Fruit fly (Drosophila melanogaster) whole organism, embryonic: Measurements from ENCODE around the gene Tlk.

Experiments
- Asciz ChIP-seq: fragments of 200-800 bp; sonication (Bioruptor generic); optimal IDR thresholded peaks from 2 replicates; lab custom pipeline; 2017; ENCODE audit warnings: missing biosample characterization, mild to moderate bottlenecking, missing genetic modification characterization, missing genetic modification reagents
- CG11398 ChIP-seq: fragments of 200-800 bp; sonication (Bioruptor generic); optimal IDR thresholded peaks from 2 replicates; lab custom pipeline; 2016; ENCODE audit warnings: missing biosample characterization, missing genetic modification characterization
- CG11723 ChIP-seq: fragments of 200-800 bp; sonication (Bioruptor generic); optimal IDR thresholded peaks from 2 replicates; lab custom pipeline; 2017; ENCODE audit warnings: missing biosample characterization, mild to moderate bottlenecking, missing genetic modification characterization
- CG1233 ChIP-seq: fragments of 200-800 bp; sonication (Bioruptor generic); optimal IDR thresholded peaks from 4 replicates; lab custom pipeline; 2018; ENCODE audit warnings: missing biosample characterization, mild to moderate bottlenecking, missing genetic modification characterization
- CG12659 ChIP-seq: fragments of 200-800 bp; sonication (Bioruptor generic); optimal IDR thresholded peaks from 3 replicates; lab custom pipeline; 2017; ENCODE audit warnings: mild to moderate bottlenecking, missing biosample characterization, missing genetic modification reagents, missing genetic modification characterization
- CG13296 ChIP-seq: fragments of 200-800 bp; sonication (Bioruptor generic); optimal IDR thresholded peaks from 3 replicates; lab custom pipeline; 2018; ENCODE audit warnings: missing biosample characterization, mild to moderate bottlenecking, missing genetic modification characterization
- CG17186 ChIP-seq: fragments of 200-800 bp; sonication (Bioruptor generic); optimal IDR thresholded peaks from 3 replicates; lab custom pipeline; 2017; ENCODE audit warnings: missing biosample characterization, missing genetic modification reagents, missing genetic modification characterization
- CG17912 ChIP-seq: fragments of 200-800 bp; sonication (Bioruptor generic); optimal IDR thresholded peaks from 2 replicates; lab custom pipeline; 2018; ENCODE audit warnings: missing biosample characterization, mild to moderate bottlenecking, missing genetic modification characterization
- CG18011 ChIP-seq: fragments of 200-800 bp; sonication (Bioruptor generic); optimal IDR thresholded peaks from 2 replicates; lab custom pipeline; 2017; ENCODE audit warnings: missing biosample characterization, missing genetic modification characterization, mild to moderate bottlenecking, moderate library complexity, missing genotype
- CG2712 ChIP-seq: fragments of 200-800 bp; optimal IDR thresholded peaks from 3 replicates; lab custom pipeline; 2019; ENCODE audit warnings: missing biosample characterization, mild to moderate bottlenecking, missing genetic modification characterization, moderate library complexity
- CG30020 ChIP-seq: fragments of 200-800 bp; optimal IDR thresholded peaks from 2 replicates; lab custom pipeline; 2019; ENCODE audit warnings: missing biosample characterization, mild to moderate bottlenecking, missing genetic modification characterization, moderate library complexity
- CG32532 ChIP-seq: fragments of 200-800 bp; sonication (Bioruptor generic); IDR thresholded peaks from 2 replicates; pipeline ENCODE4 v1.3.6; 2022; ENCODE audit warnings: missing biosample characterization, missing genetic modification characterization
- CG34224 ChIP-seq: fragments of 200-800 bp; sonication (Bioruptor generic); IDR thresholded peaks from 3 replicates; pipeline ENCODE4 v1.3.6; 2022; ENCODE audit warnings: missing biosample characterization, missing genetic modification characterization; ENCODE audit not compliant: partially characterized antibody
- CG4328 ChIP-seq: fragments of 200-800 bp; sonication (Bioruptor generic); optimal IDR thresholded peaks from 3 replicates; lab custom pipeline; 2017; ENCODE audit warnings: missing biosample characterization, missing genetic modification reagents, missing genetic modification characterization
- CG4404 ChIP-seq: fragments of 200-800 bp; sonication (Bioruptor generic); IDR thresholded peaks from 2 replicates; pipeline ENCODE4 v1.3.6; 2022; ENCODE audit warnings: missing biosample characterization, missing genetic modification characterization
- CG4424 ChIP-seq: fragments of 200-800 bp; sonication (Bioruptor generic); optimal IDR thresholded peaks from 3 replicates; lab custom pipeline; 2016; ENCODE audit warnings: missing biosample characterization, missing genetic modification characterization
- CG4617 ChIP-seq: fragments of 200-800 bp; sonication (Bioruptor generic); optimal IDR thresholded peaks from 3 replicates; lab custom pipeline; 2016; ENCODE audit warnings: missing biosample characterization, missing genetic modification characterization, borderline replicate concordance
- CG6654 ChIP-seq: fragments of 200-800 bp; sonication (Bioruptor generic); optimal IDR thresholded peaks from 2 replicates; lab custom pipeline; 2017; ENCODE audit warnings: missing biosample characterization, mild to moderate bottlenecking, missing genetic modification characterization
- CG8290 ChIP-seq, 3 experiments: fragments of 200-800 bp; sonication (Bioruptor generic); optimal IDR thresholded peaks; 2 replicates each; lab custom pipeline; 2016 to 2019; ENCODE audit warnings: missing biosample characterization in 3 of 3, missing genetic modification characterization in 3 of 3, mild to moderate bottlenecking in 2 of 3, moderate library complexity in 1 of 3
- Deaf1 ChIP-seq: fragments of 200-800 bp; optimal IDR thresholded peaks from 3 replicates; lab custom pipeline; 2019; ENCODE audit warnings: missing biosample characterization, mild to moderate bottlenecking, missing genetic modification characterization, moderate library complexity
- Dip2 ChIP-seq: fragments of 200-800 bp; sonication (Bioruptor generic); IDR thresholded peaks from 2 replicates; pipeline ENCODE4 v1.3.6; 2022; ENCODE audit warnings: missing biosample characterization, missing genetic modification characterization
- Dll ChIP-seq: fragments of 200-800 bp; sonication (Bioruptor generic); IDR thresholded peaks from 4 replicates; pipeline ENCODE4 v1.3.6; 2022; ENCODE audit warnings: missing biosample characterization, missing genetic modification characterization; ENCODE audit not compliant: partially characterized antibody
- Doc2 ChIP-seq: fragments of 200-800 bp; sonication (Bioruptor generic); IDR thresholded peaks from 2 replicates; pipeline ENCODE4 v1.3.6; 2022; ENCODE audit warnings: missing biosample characterization, missing genetic modification characterization
- E2f1 ChIP-seq: fragments of 200-800 bp; sonication (Bioruptor generic); IDR thresholded peaks from 2 replicates; pipeline ENCODE4 v1.3.6; 2022; ENCODE audit warnings: missing biosample characterization, missing genetic modification characterization
- Jarid2 ChIP-seq: fragments of 200-800 bp; sonication (Bioruptor generic); optimal IDR thresholded peaks from 3 replicates; lab custom pipeline; 2017; ENCODE audit warnings: mild to moderate bottlenecking, missing biosample characterization, missing genetic modification reagents, missing genetic modification characterization
- Lim3 ChIP-seq: fragments of 200-800 bp; sonication (Bioruptor generic); IDR thresholded peaks from 2 replicates; pipeline ENCODE4 v1.3.6; 2022; ENCODE audit warnings: missing biosample characterization, missing genetic modification characterization
- Med ChIP-seq: fragments of 200-800 bp; sonication (Bioruptor generic); peaks from one replicate; lab custom pipeline; 2016; ENCODE audit warnings: missing biosample characterization, missing genetic modification characterization, mild to moderate bottlenecking, inconsistent platforms, moderate library complexity
- Oli ChIP-seq: fragments of 200-800 bp; sonication (Bioruptor generic); optimal IDR thresholded peaks from 2 replicates; lab custom pipeline; 2018; ENCODE audit warnings: missing biosample characterization, mild to moderate bottlenecking, missing genetic modification characterization, moderate library complexity
- PHDP ChIP-seq: fragments of 200-800 bp; sonication (Bioruptor generic); optimal IDR thresholded peaks from 3 replicates; lab custom pipeline; 2018; ENCODE audit warnings: missing biosample characterization, mild to moderate bottlenecking, missing genetic modification characterization, moderate library complexity
- Rfx ChIP-seq: fragments of 200-800 bp; sonication (Bioruptor generic); IDR thresholded peaks from 2 replicates; pipeline ENCODE4 v1.3.6; 2022; ENCODE audit warnings: missing biosample characterization, missing genetic modification characterization
- Side ChIP-seq: fragments of 200-800 bp; sonication (Bioruptor generic); optimal IDR thresholded peaks from 2 replicates; lab custom pipeline; 2016; ENCODE audit warnings: missing biosample characterization, missing genetic modification characterization
- aop ChIP-seq: fragments of 200-800 bp; sonication (Bioruptor generic); IDR thresholded peaks from 2 replicates; pipeline ENCODE4 v1.3.6; 2022; ENCODE audit warnings: missing biosample characterization, missing genetic modification characterization
- corto ChIP-seq: fragments of 200-800 bp; sonication (Bioruptor generic); optimal IDR thresholded peaks from 2 replicates; lab custom pipeline; 2016; ENCODE audit warnings: missing biosample characterization, mild to moderate bottlenecking, missing genetic modification characterization, moderate library complexity
- eyg ChIP-seq: fragments of 200-800 bp; sonication (Bioruptor generic); optimal IDR thresholded peaks from 3 replicates; lab custom pipeline; 2016; ENCODE audit warnings: missing biosample characterization, missing genetic modification characterization
- fru ChIP-seq: fragments of >200 bp; optimal IDR thresholded peaks from 2 replicates; lab custom pipeline; 2017
- gcm ChIP-seq: fragments of 200-800 bp; sonication (Bioruptor generic); optimal IDR thresholded peaks from 2 replicates; lab custom pipeline; 2019; ENCODE audit warnings: missing biosample characterization, mild to moderate bottlenecking, missing genetic modification characterization, moderate library complexity
- grau ChIP-seq: fragments of 200-800 bp; optimal IDR thresholded peaks from 3 replicates; lab custom pipeline; 2019; ENCODE audit warnings: missing biosample characterization, mild to moderate bottlenecking, missing genetic modification characterization, moderate library complexity
- lab ChIP-seq: fragments of 200-800 bp; sonication (Bioruptor generic); optimal IDR thresholded peaks from 3 replicates; lab custom pipeline; 2017; ENCODE audit warnings: missing biosample characterization, missing genetic modification characterization, mild to moderate bottlenecking, moderate library complexity, missing genetic modification reagents
- mld ChIP-seq: fragments of 200-800 bp; sonication (Bioruptor generic); IDR thresholded peaks from 3 replicates; pipeline ENCODE4 v1.3.6; 2022; ENCODE audit warnings: missing biosample characterization, missing genetic modification characterization; ENCODE audit not compliant: partially characterized antibody
- org-1 ChIP-seq: fragments of 200-800 bp; sonication (Bioruptor generic); optimal IDR thresholded peaks from 2 replicates; lab custom pipeline; 2017; ENCODE audit warnings: missing biosample characterization, missing genetic modification characterization
- pzg ChIP-seq: fragments of 200-800 bp; sonication (Bioruptor generic); optimal IDR thresholded peaks from 3 replicates; lab custom pipeline; 2018; ENCODE audit warnings: missing biosample characterization, mild to moderate bottlenecking, missing genetic modification characterization, moderate library complexity
- rib ChIP-seq: fragments of 200-800 bp; sonication (Bioruptor generic); IDR thresholded peaks from 2 replicates; pipeline ENCODE4 v1.3.6; 2022; ENCODE audit warnings: missing biosample characterization, missing genetic modification characterization
- sima ChIP-seq: fragments of 200-800 bp; sonication (Bioruptor generic); optimal IDR thresholded peaks from 2 replicates; lab custom pipeline; 2016; ENCODE audit warnings: missing biosample characterization, missing genetic modification characterization
- tap ChIP-seq: fragments of 200-800 bp; optimal IDR thresholded peaks from 3 replicates; lab custom pipeline; 2019; ENCODE audit warnings: missing biosample characterization, mild to moderate bottlenecking, missing genetic modification characterization, moderate library complexity
- vnd ChIP-seq: fragments of 200-800 bp; sonication (Bioruptor generic); IDR thresholded peaks from 3 replicates; pipeline ENCODE4 v1.3.6; 2022; ENCODE audit warnings: missing biosample characterization, missing genetic modification characterization; ENCODE audit not compliant: partially characterized antibody

Gene Tlk

DNA sequence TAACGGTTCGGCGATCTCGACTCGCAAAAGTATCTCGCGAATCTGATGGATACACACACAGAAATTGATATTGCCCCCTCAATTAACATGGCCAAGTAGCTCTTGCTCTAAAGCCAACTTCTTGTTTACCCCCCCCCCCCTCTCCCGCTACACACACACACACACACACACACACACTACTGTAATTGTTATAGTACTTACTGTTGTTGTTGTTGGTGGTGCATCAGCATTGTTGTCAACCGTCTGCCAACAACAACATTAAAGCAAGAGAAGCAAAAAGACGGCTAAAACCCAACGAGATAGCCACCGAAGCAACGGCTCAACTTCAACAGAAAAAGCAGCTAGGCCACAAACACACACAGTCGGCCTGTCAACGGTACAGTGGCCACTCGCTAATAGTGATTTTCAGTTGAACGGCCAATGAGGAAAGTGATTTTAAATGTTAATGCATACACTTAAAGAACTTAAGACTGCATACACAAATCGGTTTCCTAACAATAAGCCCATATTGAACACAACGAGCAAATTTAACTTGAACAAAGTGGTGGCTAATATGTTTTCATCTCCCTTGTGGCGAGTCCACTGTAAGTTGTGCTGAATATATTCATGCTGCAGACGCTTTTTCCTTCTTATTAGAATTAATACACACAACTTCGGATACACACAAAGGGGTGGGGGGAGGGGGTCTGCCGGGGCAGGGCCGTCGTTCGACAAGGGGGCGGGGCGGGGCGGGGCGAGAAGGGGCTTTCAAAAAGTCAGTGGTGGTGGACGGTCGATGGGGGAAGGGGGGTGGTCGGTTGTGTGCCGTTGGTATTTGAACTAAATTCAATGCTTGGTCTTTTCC, 30.6 kb downstream of the Tlk start (continued):
- peak; percentile 61 for TF ChIP-seq Asciz (GFP tag; lab: Kevin White, UChicago)
- TF ChIP-seq CG17912 (GFP tag; lab: Kevin White, UChicago) = no peak
- no peak for TF ChIP-seq fru (lab: Kevin White, UChicago)
- TF ChIP-seq sima (GFP tag; lab: Kevin White, UChicago) = no peak
- TF ChIP-seq CG6654 (GFP tag; lab: Kevin White, UChicago) = peak; percentile 74
- peak; percentile 83 for TF ChIP-seq CG4328 (GFP tag; lab: Kevin White, UChicago)
- peak; percentile 81 for TF ChIP-seq CG4424 (GFP tag; lab: Kevin White, UChicago)
- peak; percentile 68 for TF ChIP-seq CG11723 (GFP tag; lab: Kevin White, UChicago)
- TF ChIP-seq CG34224 (GFP tag; lab: Robert Waterston, UW) = no peak
- TF ChIP-seq CG8290 (GFP tag; optimal IDR thresholded peaks at IDR 0.05; lab: Kevin White, UChicago) = peak; percentile 57
- TF ChIP-seq CG8290 (tag; optimal IDR thresholded peaks at IDR 0.05; lab: Kevin White, UChicago) = peak; percentile 25 to 95
- TF ChIP-seq CG32532 (GFP tag; lab: Robert Waterston, UW) = peak; percentile 86
- TF ChIP-seq CG11398 (GFP tag; lab: Kevin White, UChicago) = peak; percentile 47
- peak; percentile 49; the same call in 1 of the 2 replicates for TF ChIP-seq CG4404 (GFP tag; lab: Robert Waterston, UW)
- TF ChIP-seq Dll = no peak
- TF ChIP-seq gcm (GFP tag; lab: Kevin White, UChicago) = peak; percentile 83
- peak; percentile 70 for TF ChIP-seq Jarid2 (GFP tag; lab: Kevin White, UChicago)
- TF ChIP-seq Dip2 (GFP tag; lab: Robert Waterston, UW) = 0 out of 2 replicates have a peak, but pooled peaks have one; percentile 19
- TF ChIP-seq, all 482 proteins: peak for 403

DNA sequence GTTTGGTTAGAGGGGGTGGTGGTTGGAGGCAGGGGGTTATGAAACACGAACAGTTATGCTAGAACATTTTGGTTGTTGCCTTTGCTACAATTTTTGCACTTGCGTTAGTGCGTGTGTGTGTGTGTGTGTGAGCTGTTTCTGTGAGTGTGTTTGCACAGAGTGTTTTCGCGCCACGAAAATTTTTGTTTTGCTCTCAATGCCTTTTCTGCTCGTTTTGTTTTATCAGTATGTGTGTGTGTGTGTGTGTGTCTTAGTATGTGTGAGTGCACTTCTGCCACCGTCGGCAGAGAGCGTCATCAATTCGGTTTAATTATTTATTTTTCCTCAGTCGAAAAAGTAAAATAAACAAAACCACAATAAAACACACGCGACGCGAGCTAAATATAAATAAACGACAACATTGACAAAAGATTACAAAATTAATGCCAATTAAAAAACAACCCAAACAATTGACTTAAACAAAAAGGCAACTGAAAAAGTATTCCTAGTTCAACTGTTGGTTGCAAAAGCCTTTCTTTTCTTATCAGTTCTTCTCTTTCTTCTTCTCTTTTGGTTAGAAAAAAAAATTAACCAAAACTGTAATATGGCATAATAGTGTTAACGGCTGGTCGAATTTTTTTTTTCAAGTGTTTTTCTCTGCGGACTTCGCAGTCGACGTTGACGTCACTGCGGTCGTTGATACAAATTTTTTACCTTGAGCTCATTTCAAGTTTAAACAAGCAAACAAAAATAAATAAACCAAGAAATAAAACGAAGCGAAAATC, 41.7 kb downstream of the Tlk start:
- TF ChIP-seq E2f1 (peak; percentile 28; the same call in 1 of the 2 replicates), CG2712 (tag; lab: Kevin White, UChicago) (peak; percentile 43), grau (peak; percentile 43), pzg (GFP tag; lab: Kevin White, UChicago) (no peak), PHDP (tag; lab: Kevin White, UChicago) (peak; percentile 18), CG12659 (GFP tag; lab: Kevin White, UChicago) (peak; percentile 15), mld (GFP tag; lab: Robert Waterston, UW) (no peak), Lim3 (GFP tag; lab: Robert Waterston, UW) (no peak), eyg (GFP tag; lab: Kevin White, UChicago) (no peak), Doc2 (GFP tag; lab: Robert Waterston, UW) (no peak), CG1233 (GFP tag; lab: Kevin White, UChicago) (no peak), CG13296 (GFP tag; lab: Kevin White, UChicago) (peak; percentile 44), Oli (tag; lab: Kevin White, UChicago) (peak; percentile 39), rib (GFP tag; lab: Robert Waterston, UW) (no peak), Side (peak; percentile 14), vnd (GFP tag; lab: Robert Waterston, UW) (no peak), CG4617 (no peak), corto (peak; percentile 58), CG18011 (GFP tag; lab: Kevin White, UChicago) (no peak), aop (GFP tag; lab: Robert Waterston, UW) (no peak), tap (tag; lab: Kevin White, UChicago) (peak; percentile 10), Rfx (GFP tag; lab: Robert Waterston, UW) (peak; percentile 30; the same call in 1 of the 2 replicates), org-1 (GFP tag; lab: Kevin White, UChicago) (no peak), lab (GFP tag; lab: Kevin White, UChicago) (peak; percentile 55), Deaf1 (tag; lab: Kevin White, UChicago) (peak; percentile 15), CG17186 (GFP tag; lab: Kevin White, UChicago) (no peak), CG30020 (tag; lab: Kevin White, UChicago) (no peak), Med (GFP tag; lab: Kevin White, UChicago) (peak; percentile 77)
